Worm (Caenorhabditis elegans) whole organism, young adult: ENCODE measurements around the gene nos-1.

Source experiments
- B0019.2 ChIP-seq: fragments of 200-800 bp; sonication (Bioruptor generic); conservative IDR thresholded peaks from 2 replicates; pipeline ENCODE4 v1.3.6; 2022; ENCODE audit warnings: missing genetic modification reagents, missing genetic modification characterization, missing compliant biosample characterization
- B0035.1 ChIP-seq: sonication (generic microtip); optimal IDR thresholded peaks from 2 replicates; lab custom pipeline; 2016; ENCODE audit warnings: missing genetic modification characterization, mild to moderate bottlenecking, missing compliant biosample characterization, missing genotype, missing genetic modification reagents
- B0336.3 ChIP-seq: fragments of 200-800 bp; sonication (Bioruptor generic); IDR thresholded peaks from 2 replicates; pipeline ENCODE4 v1.3.6; 2022; ENCODE audit warnings: missing genetic modification characterization, missing compliant biosample characterization
- F33H1.4 ChIP-seq: fragments of 200-800 bp; sonication (Bioruptor generic); IDR thresholded peaks from 2 replicates; pipeline ENCODE4 v1.3.6; 2022; ENCODE audit warnings: missing genetic modification reagents, missing genetic modification characterization, missing compliant biosample characterization
- F55B11.4 ChIP-seq: sonication (generic microtip); optimal IDR thresholded peaks from 2 replicates; lab custom pipeline; 2016; ENCODE audit warnings: missing compliant biosample characterization, missing genetic modification characterization, borderline replicate concordance; ENCODE audit not compliant: insufficient read depth
- F57C9.4 ChIP-seq: sonication (generic microtip); optimal IDR thresholded peaks from 2 replicates; lab custom pipeline; 2017; ENCODE audit warnings: mild to moderate bottlenecking, missing genetic modification characterization, missing compliant biosample characterization
- aptf-3 ChIP-seq: fragments of 200-800 bp; sonication (Bioruptor generic); IDR thresholded peaks from 2 replicates; pipeline ENCODE4 v1.3.6; 2022; ENCODE audit warnings: missing genetic modification characterization, missing compliant biosample characterization
- attf-6 ChIP-seq: fragments of 200-800 bp; sonication (Bioruptor generic); IDR thresholded peaks from 2 replicates; pipeline ENCODE4 v1.3.6; 2022; ENCODE audit warnings: missing genetic modification reagents, missing genetic modification characterization, missing compliant biosample characterization
- egl-44 ChIP-seq: fragments of 200-800 bp; sonication (Bioruptor generic); IDR thresholded peaks from 2 replicates; pipeline ENCODE4 v1.3.6; 2022; ENCODE audit warnings: missing genetic modification reagents, missing genetic modification characterization, missing compliant biosample characterization
- egrh-3 ChIP-seq: fragments of 200-800 bp; sonication (Bioruptor generic); IDR thresholded peaks from 2 replicates; pipeline ENCODE4 v1.3.6; 2022; ENCODE audit warnings: missing genetic modification reagents, missing genetic modification characterization, missing compliant biosample characterization
- ekl-4 ChIP-seq: fragments of 200-800 bp; sonication (Bioruptor generic); IDR thresholded peaks from 2 replicates; pipeline ENCODE4 v1.3.6; 2022; ENCODE audit warnings: missing genetic modification reagents, missing genetic modification characterization, missing compliant biosample characterization
- fkh-3 ChIP-seq: sonication (generic microtip); optimal IDR thresholded peaks from 2 replicates; lab custom pipeline; 2016; ENCODE audit warnings: mild to moderate bottlenecking, missing genetic modification characterization, missing compliant biosample characterization
- hsf-1 ChIP-seq: fragments of 200-800 bp; sonication (Bioruptor generic); IDR thresholded peaks from 2 replicates; pipeline ENCODE4 v1.3.6; 2022; ENCODE audit warnings: missing genetic modification reagents, missing genetic modification characterization, missing compliant biosample characterization
- lag-1 ChIP-seq: fragments of 200-800 bp; sonication (Bioruptor generic); IDR thresholded peaks from 2 replicates; pipeline ENCODE4 v1.3.6; 2022; ENCODE audit warnings: missing genetic modification reagents, missing genetic modification characterization, missing compliant biosample characterization
- lin-35 ChIP-seq, 3 experiments: fragments of 150-350 bp in 2 of 3; sonication (generic microtip) in 1 of 3; optimal IDR thresholded peaks; 2 replicates each; lab custom pipeline; 2014 to 2018; ENCODE audit warnings: missing biosample characterization in 3 of 3, missing genetic modification characterization in 3 of 3, missing genetic modification reagents in 3 of 3
- lsl-1 ChIP-seq: fragments of 200-800 bp; sonication (Bioruptor generic); optimal IDR thresholded peaks from 2 replicates; lab custom pipeline; 2018; ENCODE audit warnings: mild to moderate bottlenecking, missing genetic modification characterization, moderate library complexity, missing compliant biosample characterization
- lsy-27 ChIP-seq: sonication (generic microtip); optimal IDR thresholded peaks from 2 replicates; lab custom pipeline; 2017; ENCODE audit warnings: missing genetic modification characterization, mild to moderate bottlenecking, missing compliant biosample characterization, antibody characterized with exemption, missing genotype, borderline replicate concordance; ENCODE audit not compliant: insufficient read depth
- madf-6 ChIP-seq: fragments of 200-800 bp; sonication (Bioruptor generic); IDR thresholded peaks from 2 replicates; pipeline ENCODE4 v1.3.6; 2022; ENCODE audit warnings: missing genetic modification reagents, missing genetic modification characterization, missing compliant biosample characterization
- madf-8 ChIP-seq: fragments of 200-800 bp; sonication (Bioruptor generic); conservative IDR thresholded peaks from 2 replicates; pipeline ENCODE4 v1.3.6; 2022; ENCODE audit warnings: missing genetic modification reagents, missing genetic modification characterization, missing compliant biosample characterization
- mel-28 ChIP-seq: sonication (generic microtip); optimal IDR thresholded peaks from 2 replicates; lab custom pipeline; 2016; ENCODE audit warnings: borderline replicate concordance, mild to moderate bottlenecking, missing genetic modification characterization, missing compliant biosample characterization
- mes-4 ChIP-seq: sonication (generic microtip); optimal IDR thresholded peaks from 2 replicates; lab custom pipeline; 2016; ENCODE audit warnings: missing genotype, missing genetic modification characterization, missing compliant biosample characterization
- mxl-1 ChIP-seq: sonication (generic microtip); optimal IDR thresholded peaks from 2 replicates; lab custom pipeline; 2016; ENCODE audit warnings: missing genetic modification characterization, missing compliant biosample characterization
- nhr-80 ChIP-seq: sonication (generic microtip); optimal IDR thresholded peaks from 2 replicates; lab custom pipeline; 2016; ENCODE audit warnings: missing genetic modification characterization, missing compliant biosample characterization
- rcor-1 ChIP-seq: fragments of 200-800 bp; sonication (Bioruptor generic); IDR thresholded peaks from 2 replicates; pipeline ENCODE4 v1.3.6; 2022; ENCODE audit warnings: missing genetic modification reagents, missing genetic modification characterization, missing compliant biosample characterization
- sea-2 ChIP-seq: fragments of 200-800 bp; sonication (Bioruptor generic); IDR thresholded peaks from 2 replicates; pipeline ENCODE4 v1.3.6; 2022; ENCODE audit warnings: missing genetic modification characterization, missing compliant biosample characterization
- snpc-1.1 ChIP-seq: sonication (generic microtip); optimal IDR thresholded peaks from 2 replicates; lab custom pipeline; 2017; ENCODE audit warnings: missing genetic modification characterization, mild to moderate bottlenecking, missing compliant biosample characterization, antibody characterized with exemption, moderate library complexity, missing genotype, missing genetic modification reagents; ENCODE audit not compliant: insufficient read depth
- tbp1 ChIP-seq: fragments of 200-800 bp; sonication (Bioruptor generic); optimal IDR thresholded peaks from 2 replicates; lab custom pipeline; 2018; ENCODE audit warnings: mild to moderate bottlenecking, missing genetic modification characterization, missing compliant biosample characterization
- tbx-9 ChIP-seq: sonication (generic microtip); optimal IDR thresholded peaks from 2 replicates; lab custom pipeline; 2016; ENCODE audit warnings: borderline replicate concordance, missing genetic modification characterization, inconsistent platforms, missing compliant biosample characterization
- zim-3 ChIP-seq: sonication (generic microtip); optimal IDR thresholded peaks from 2 replicates; lab custom pipeline; 2017; ENCODE audit warnings: mild to moderate bottlenecking, missing genetic modification characterization, moderate library complexity, missing compliant biosample characterization
- ztf-18 ChIP-seq: sonication (generic microtip); optimal IDR thresholded peaks from 2 replicates; lab custom pipeline; 2016; ENCODE audit warnings: missing genotype, mild to moderate bottlenecking, missing genetic modification characterization, missing compliant biosample characterization
- ztf-22 ChIP-seq: fragments of 200-800 bp; sonication (Bioruptor generic); optimal IDR thresholded peaks from 2 replicates; lab custom pipeline; 2018; ENCODE audit warnings: mild to moderate bottlenecking, missing genetic modification characterization, moderate library complexity, missing compliant biosample characterization
- ztf-25 ChIP-seq: fragments of 200-800 bp; sonication (Bioruptor generic); IDR thresholded peaks from 2 replicates; pipeline ENCODE4 v1.3.6; 2022; ENCODE audit warnings: missing genetic modification reagents, missing genetic modification characterization, missing compliant biosample characterization
- ztf-3 ChIP-seq: fragments of 200-800 bp; sonication (Bioruptor generic); optimal IDR thresholded peaks from 2 replicates; lab custom pipeline; 2018; ENCODE audit warnings: mild to moderate bottlenecking, missing genetic modification characterization, missing compliant biosample characterization

nos-1 gene

DNA sequence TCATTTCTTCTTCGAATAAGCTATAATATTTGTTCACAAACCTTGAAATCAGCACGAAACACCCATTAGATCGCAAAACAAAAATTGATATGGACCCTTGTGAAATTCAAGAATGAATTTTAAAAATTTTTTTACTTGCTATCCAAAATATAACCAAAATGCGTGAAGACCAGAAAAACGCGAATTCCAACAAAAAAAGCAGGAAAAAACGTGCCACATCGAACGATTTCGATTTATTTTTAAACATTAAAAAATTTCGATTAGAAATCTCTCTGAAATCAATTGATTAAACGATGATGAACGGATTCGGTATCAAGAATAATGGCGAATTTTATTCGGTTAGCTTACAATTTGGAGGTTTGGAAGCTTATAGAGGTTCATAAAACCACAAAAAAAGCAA lies 5.6 kb downstream of the nos-1 start, which contains the start of the genes tceb-3 and gskl-1:
Gene tceb-3, minus strand, starts transcription at position 101 of the 400 bp plus-strand sequence.
Gene gskl-1, plus strand, starts transcription at position 243 of the 400 bp plus-strand sequence.
- TF ChIP-seq mes-4 (no peak), lag-1 (GFP tag; lab: Robert Waterston, UW) (no peak), F55B11.4 (tag; lab: Kevin White, UChicago) (no peak), F57C9.4 (tag; lab: Kevin White, UChicago) (no peak), tbx-9 (tag; lab: Kevin White, UChicago) (no peak), ztf-22 (GFP tag; lab: Kevin White, UChicago) (no peak), egl-44 (GFP tag; lab: Robert Waterston, UW) (no peak), snpc-1.1 (tag; lab: Kevin White, UChicago) (no peak), fkh-3 (tag; lab: Kevin White, UChicago) (no peak), ztf-18 (tag; lab: Kevin White, UChicago) (no peak), B0019.2 (GFP tag; lab: Robert Waterston, UW) (no peak), sea-2 (no peak), B0035.1 (tag; lab: Kevin White, UChicago) (no peak)

DNA sequence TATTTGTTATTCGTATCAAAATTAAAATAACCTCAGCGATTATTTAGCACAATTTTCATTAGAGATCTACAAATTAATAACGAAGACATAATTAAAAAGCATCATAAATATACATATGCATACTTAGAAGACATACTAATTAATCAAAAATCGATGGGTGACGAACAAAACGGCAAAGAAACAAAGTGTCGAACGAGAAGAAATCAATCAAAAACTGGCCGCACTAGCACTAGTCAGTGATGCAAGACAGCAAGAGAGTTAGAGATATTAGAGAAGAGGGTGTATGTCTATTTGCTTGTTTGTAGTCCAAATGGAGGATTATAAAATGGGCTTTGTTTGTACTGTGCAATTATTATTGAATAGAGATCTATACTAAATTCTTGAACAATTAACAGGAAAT lies 6.1 kb downstream of the nos-1 start:
- TF ChIP-seq rcor-1 (GFP tag; lab: Robert Waterston, UW) (no peak), aptf-3 (GFP tag; lab: Robert Waterston, UW) (no peak), mxl-1 (tag; lab: Kevin White, UChicago) (no peak), ekl-4 (GFP tag; lab: Robert Waterston, UW) (no peak), nhr-80 (tag; lab: Kevin White, UChicago) (peak; percentile 3)

DNA sequence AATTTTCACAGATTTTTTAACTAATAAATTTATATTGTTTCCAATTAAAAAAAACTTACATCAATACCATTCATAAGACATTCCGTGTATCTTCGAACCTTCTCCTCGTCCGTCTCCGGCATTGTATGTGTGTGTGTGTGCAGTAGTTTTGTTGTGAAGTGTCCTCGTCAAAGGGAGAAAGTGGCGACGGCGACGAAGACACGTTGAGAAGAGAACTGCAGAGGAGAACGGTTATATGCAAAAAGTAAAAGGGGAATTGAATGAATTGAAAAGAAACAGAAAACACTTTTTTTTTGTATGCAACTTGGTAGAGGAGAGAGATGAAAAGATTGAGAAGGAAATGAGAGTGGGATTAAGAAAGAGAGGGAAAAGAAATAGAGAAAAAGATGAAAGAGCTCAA lies 7.5 kb downstream of the nos-1 start:
- TF ChIP-seq ztf-3 (GFP tag; lab: Kevin White, UChicago) (no peak), attf-6 (GFP tag; lab: Robert Waterston, UW) (no peak), lsy-27 (tag; lab: Kevin White, UChicago) (no peak), lin-35 (GFP tag; optimal IDR thresholded peaks at IDR 0.05; lab: Kevin White, UChicago) (no peak), B0336.3 (no peak), lsl-1 (no peak), ztf-25 (GFP tag; lab: Robert Waterston, UW) (no peak), zim-3 (no peak), mel-28 (tag; lab: Kevin White, UChicago) (no peak), tbp1 (GFP tag; lab: Kevin White, UChicago) (no peak)

DNA sequence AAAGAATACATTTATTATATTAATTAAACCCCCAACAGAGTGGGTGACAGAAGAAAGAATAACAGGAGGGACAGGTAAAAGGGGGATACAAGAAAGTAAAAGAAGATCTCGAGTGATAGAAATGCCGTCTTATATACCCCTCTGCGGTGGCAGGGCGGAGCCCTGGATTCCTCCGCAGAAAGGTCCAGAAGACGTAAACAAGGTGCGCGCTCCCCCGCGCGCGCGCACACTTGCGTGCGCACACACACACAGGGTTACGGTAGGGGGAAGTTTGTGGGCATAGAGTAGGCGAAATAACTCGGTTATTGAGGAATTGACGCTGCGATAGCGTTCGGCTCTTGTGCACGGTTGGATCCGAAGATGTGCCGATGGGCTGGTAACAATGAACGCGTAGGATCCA lies 11.0 kb downstream of the nos-1 start, which contains the start of gene R03D7.15:
Gene R03D7.15, plus strand, starts transcription at position 299 of the 400 bp plus-strand sequence.
- TF ChIP-seq madf-6 (peak; percentile 77), egrh-3 (GFP tag; lab: Robert Waterston, UW) (peak; percentile 80; the same call in 1 of the 2 replicates), madf-8 (GFP tag; lab: Robert Waterston, UW) (peak; percentile 60), hsf-1 (GFP tag; lab: Robert Waterston, UW) (peak; percentile 90), F33H1.4 (GFP tag; lab: Robert Waterston, UW) (peak; percentile 31; the same call in 1 of the 2 replicates)
